Fruit fly (Drosophila melanogaster) S2 (cell line): ENCODE results near the gene CG6576.

Experiments used
- CG8478 ChIP-seq: fragments of >200 bp; optimal IDR thresholded peaks from 2 replicates; lab custom pipeline; 2018
- CTCF ChIP-seq, 2 experiments: fragments of >200 bp; optimal IDR thresholded peaks; 2 replicates each; lab custom pipeline; 2018

- TF ChIP-seq CG8478 (no peak), CTCF (optimal IDR thresholded peaks at IDR 0.05; lab: Kevin White, UChicago) (peak; percentile 85 to 98)
These were observed 7.0 kb upstream of the CG6576 start for dm6 chr3L:8748839-8749238.
